Fruit fly (Drosophila melanogaster) whole organism, embryonic: ENCODE results near the gene CG31988.

Source experiments
- Adf1 ChIP-seq: fragments of 200-800 bp; sonication (Bioruptor generic); IDR thresholded peaks from 2 replicates; pipeline ENCODE4 v1.3.6; 2022; ENCODE audit warnings: missing biosample characterization, missing genetic modification characterization
- Atf6 ChIP-seq: fragments of 200-800 bp; sonication (Bioruptor generic); IDR thresholded peaks from 2 replicates; pipeline ENCODE4 v1.3.6; 2022; ENCODE audit warnings: missing biosample characterization, missing genetic modification characterization
- Bdp1 ChIP-seq: fragments of 200-800 bp; sonication (Bioruptor generic); optimal IDR thresholded peaks from 3 replicates; lab custom pipeline; 2016; ENCODE audit warnings: missing biosample characterization, missing genetic modification characterization
- CG10147 ChIP-seq: fragments of 200-800 bp; sonication (Bioruptor generic); optimal IDR thresholded peaks from 2 replicates; lab custom pipeline; 2019; ENCODE audit warnings: missing biosample characterization, mild to moderate bottlenecking, missing genetic modification characterization, moderate library complexity
- CG10654 ChIP-seq: fragments of 200-800 bp; sonication (Bioruptor generic); optimal IDR thresholded peaks from 2 replicates; lab custom pipeline; 2016; ENCODE audit warnings: missing biosample characterization, missing genetic modification characterization
- CG1233 ChIP-seq: fragments of 200-800 bp; sonication (Bioruptor generic); optimal IDR thresholded peaks from 4 replicates; lab custom pipeline; 2018; ENCODE audit warnings: missing biosample characterization, mild to moderate bottlenecking, missing genetic modification characterization
- CG12744 ChIP-seq: fragments of 200-800 bp; sonication (Bioruptor generic); optimal IDR thresholded peaks from 2 replicates; lab custom pipeline; 2016; ENCODE audit warnings: missing biosample characterization, missing genetic modification characterization
- CG1603 ChIP-seq: fragments of 200-800 bp; sonication (Bioruptor generic); optimal IDR thresholded peaks from 2 replicates; lab custom pipeline; 2019; ENCODE audit warnings: missing biosample characterization, mild to moderate bottlenecking, missing genetic modification characterization, moderate library complexity
- CG16779 ChIP-seq: fragments of 200-800 bp; sonication (Bioruptor generic); IDR thresholded peaks from 2 replicates; pipeline ENCODE4 v1.3.6; 2022; ENCODE audit warnings: missing biosample characterization, missing genetic modification characterization
- CG18619 ChIP-seq: fragments of 200-800 bp; sonication (Bioruptor generic); optimal IDR thresholded peaks from 3 replicates; lab custom pipeline; 2017; ENCODE audit warnings: missing biosample characterization, mild to moderate bottlenecking, missing genetic modification characterization
- CG30020 ChIP-seq: fragments of 200-800 bp; optimal IDR thresholded peaks from 2 replicates; lab custom pipeline; 2019; ENCODE audit warnings: missing biosample characterization, mild to moderate bottlenecking, missing genetic modification characterization, moderate library complexity
- CG33213 ChIP-seq: fragments of 200-800 bp; sonication (Bioruptor generic); optimal IDR thresholded peaks from 3 replicates; lab custom pipeline; 2016; ENCODE audit warnings: missing biosample characterization, missing genetic modification characterization
- CG34422 ChIP-seq: fragments of 200-800 bp; sonication (Bioruptor generic); IDR thresholded peaks from 3 replicates; pipeline ENCODE4 v1.3.6; 2022; ENCODE audit warnings: missing biosample characterization, missing genetic modification characterization
- CG4282 ChIP-seq: fragments of 200-800 bp; sonication (Bioruptor generic); optimal IDR thresholded peaks from 2 replicates; lab custom pipeline; 2016; ENCODE audit warnings: missing biosample characterization, missing genetic modification characterization
- CG4404 ChIP-seq: fragments of 200-800 bp; sonication (Bioruptor generic); IDR thresholded peaks from 2 replicates; pipeline ENCODE4 v1.3.6; 2022; ENCODE audit warnings: missing biosample characterization, missing genetic modification characterization
- CG4707 ChIP-seq: fragments of 200-800 bp; sonication (Bioruptor generic); optimal IDR thresholded peaks from 2 replicates; lab custom pipeline; 2018; ENCODE audit warnings: missing biosample characterization, mild to moderate bottlenecking, missing genetic modification characterization, moderate library complexity
- CG7271 ChIP-seq: fragments of 200-800 bp; sonication (Bioruptor generic); optimal IDR thresholded peaks from 2 replicates; lab custom pipeline; 2018; ENCODE audit warnings: missing biosample characterization, mild to moderate bottlenecking, missing genetic modification characterization, moderate library complexity
- CG7357 ChIP-seq: fragments of 200-800 bp; sonication (Bioruptor generic); IDR thresholded peaks from 3 replicates; pipeline ENCODE4 v1.3.6; 2022; ENCODE audit warnings: missing biosample characterization, missing genetic modification characterization
- CG7556 ChIP-seq: fragments of 200-800 bp; sonication (Bioruptor generic); optimal IDR thresholded peaks from 2 replicates; lab custom pipeline; 2017; ENCODE audit warnings: missing biosample characterization, mild to moderate bottlenecking, missing genetic modification characterization
- CG7786 ChIP-seq: fragments of 200-800 bp; sonication (Bioruptor generic); optimal IDR thresholded peaks from 2 replicates; lab custom pipeline; 2016; ENCODE audit warnings: missing biosample characterization, missing genetic modification characterization
- CG9437 ChIP-seq: fragments of 200-800 bp; sonication (Bioruptor generic); optimal IDR thresholded peaks from 2 replicates; lab custom pipeline; 2018; ENCODE audit warnings: missing biosample characterization, mild to moderate bottlenecking, missing genetic modification characterization
- CG9876 ChIP-seq: fragments of 200-800 bp; sonication (Bioruptor generic); optimal IDR thresholded peaks from 2 replicates; lab custom pipeline; 2016; ENCODE audit warnings: missing biosample characterization, missing genetic modification characterization
- Deaf1 ChIP-seq: fragments of 200-800 bp; optimal IDR thresholded peaks from 3 replicates; lab custom pipeline; 2019; ENCODE audit warnings: missing biosample characterization, mild to moderate bottlenecking, missing genetic modification characterization, moderate library complexity
- Dp ChIP-seq: fragments of 200-800 bp; sonication (Bioruptor generic); optimal IDR thresholded peaks from 2 replicates; lab custom pipeline; 2018; ENCODE audit warnings: missing biosample characterization, mild to moderate bottlenecking, missing genetic modification characterization, moderate library complexity
- E2f1 ChIP-seq: fragments of 200-800 bp; sonication (Bioruptor generic); IDR thresholded peaks from 2 replicates; pipeline ENCODE4 v1.3.6; 2022; ENCODE audit warnings: missing biosample characterization, missing genetic modification characterization
- H2.0 ChIP-seq: fragments of 200-800 bp; sonication (Bioruptor generic); IDR thresholded peaks from 2 replicates; pipeline ENCODE4 v1.3.6; 2022; ENCODE audit warnings: missing biosample characterization, missing genetic modification characterization
- Hr78 ChIP-seq, 2 experiments: fragments of 200-800 bp in 1 of 2; fragments of >200 bp in 1 of 2; sonication (Bioruptor generic) in 1 of 2; optimal IDR thresholded peaks; 2 replicates each; lab custom pipeline; 2017 to 2019; ENCODE audit warnings: missing biosample characterization in 2 of 2, missing genetic modification characterization in 2 of 2, mild to moderate bottlenecking in 1 of 2, moderate library complexity in 1 of 2
- Lhr ChIP-seq: fragments of 200-800 bp; sonication (Bioruptor generic); optimal IDR thresholded peaks from 3 replicates; lab custom pipeline; 2017; ENCODE audit warnings: mild to moderate bottlenecking, missing biosample characterization, missing genetic modification reagents, missing genetic modification characterization
- Optix ChIP-seq: fragments of 200-800 bp; sonication (Bioruptor generic); IDR thresholded peaks from 3 replicates; pipeline ENCODE4 v1.3.6; 2022; ENCODE audit warnings: missing biosample characterization, missing genetic modification characterization
- Sox100B ChIP-seq: fragments of 200-800 bp; sonication (Bioruptor generic); optimal IDR thresholded peaks from 3 replicates; lab custom pipeline; 2018; ENCODE audit warnings: missing biosample characterization, mild to moderate bottlenecking, missing genetic modification characterization
- YL-1 ChIP-seq: fragments of 200-800 bp; sonication (Bioruptor generic); optimal IDR thresholded peaks from 3 replicates; lab custom pipeline; 2017; ENCODE audit warnings: missing biosample characterization, mild to moderate bottlenecking, missing genetic modification characterization
- ab ChIP-seq: fragments of 200-800 bp; sonication (Bioruptor generic); optimal IDR thresholded peaks from 2 replicates; lab custom pipeline; 2016; ENCODE audit warnings: missing biosample characterization, missing genetic modification characterization
- ara ChIP-seq: fragments of 200-800 bp; sonication (Bioruptor generic); IDR thresholded peaks from 2 replicates; pipeline ENCODE4 v1.3.6; 2022; ENCODE audit warnings: missing biosample characterization, missing genetic modification characterization
- bsh ChIP-seq, 2 experiments: fragments of 200-800 bp; sonication (Bioruptor generic); optimal IDR thresholded peaks; 2 replicates each; lab custom pipeline; 2017 to 2018; ENCODE audit warnings: mild to moderate bottlenecking in 2 of 2, missing biosample characterization in 2 of 2, missing genetic modification characterization in 2 of 2, moderate library complexity in 1 of 2
- btn ChIP-seq: fragments of 200-800 bp; sonication (Bioruptor generic); optimal IDR thresholded peaks from 2 replicates; lab custom pipeline; 2016; ENCODE audit warnings: missing biosample characterization, missing genetic modification characterization
- cas ChIP-seq: fragments of 200-800 bp; sonication (Bioruptor generic); IDR thresholded peaks from 2 replicates; pipeline ENCODE4 v1.3.6; 2022; ENCODE audit warnings: missing biosample characterization, missing genetic modification characterization
- chinmo ChIP-seq: fragments of 200-800 bp; sonication (Bioruptor generic); IDR thresholded peaks from 4 replicates; pipeline ENCODE4 v1.3.6; 2022; ENCODE audit warnings: missing biosample characterization, missing genetic modification characterization; ENCODE audit not compliant: partially characterized antibody
- dimm ChIP-seq: fragments of 200-800 bp; sonication (Bioruptor generic); IDR thresholded peaks from 2 replicates; pipeline ENCODE4 v1.3.6; 2022; ENCODE audit warnings: missing biosample characterization, missing genetic modification characterization
- ftz-f1 ChIP-seq: fragments of 200-800 bp; sonication (Bioruptor generic); optimal IDR thresholded peaks from 2 replicates; lab custom pipeline; 2016; ENCODE audit warnings: missing biosample characterization, missing genetic modification characterization
- fu2 ChIP-seq: fragments of 200-800 bp; sonication (Bioruptor generic); optimal IDR thresholded peaks from 2 replicates; lab custom pipeline; 2016; ENCODE audit warnings: missing biosample characterization, missing genetic modification characterization
- gcm2 ChIP-seq: fragments of 200-800 bp; sonication (Bioruptor generic); optimal IDR thresholded peaks from 2 replicates; lab custom pipeline; 2016; ENCODE audit warnings: missing biosample characterization, missing genetic modification characterization
- gfzf ChIP-seq: fragments of 200-800 bp; sonication (Bioruptor generic); optimal IDR thresholded peaks from 2 replicates; lab custom pipeline; 2016; ENCODE audit warnings: missing biosample characterization, mild to moderate bottlenecking, missing genetic modification characterization, moderate library complexity
- h ChIP-seq: fragments of >200 bp; optimal IDR thresholded peaks from 2 replicates; lab custom pipeline; 2017
- kni ChIP-seq: fragments of 200-800 bp; sonication (Bioruptor generic); optimal IDR thresholded peaks from 3 replicates; lab custom pipeline; 2017; ENCODE audit warnings: mild to moderate bottlenecking, missing biosample characterization, missing genetic modification reagents, missing genetic modification characterization
- lbe ChIP-seq: fragments of 200-800 bp; sonication (Bioruptor generic); optimal IDR thresholded peaks from 2 replicates; lab custom pipeline; 2016; ENCODE audit warnings: missing biosample characterization, mild to moderate bottlenecking, missing genetic modification characterization
- lilli ChIP-seq: fragments of 200-800 bp; sonication (Bioruptor generic); optimal IDR thresholded peaks from 3 replicates; lab custom pipeline; 2016; ENCODE audit warnings: missing biosample characterization, missing genetic modification characterization
- nerfin-1 ChIP-seq: fragments of 200-800 bp; sonication (Bioruptor generic); optimal IDR thresholded peaks from 3 replicates; lab custom pipeline; 2019; ENCODE audit warnings: missing biosample characterization, mild to moderate bottlenecking, missing genetic modification characterization, moderate library complexity
- onecut ChIP-seq: fragments of 200-800 bp; sonication (Bioruptor generic); IDR thresholded peaks from 2 replicates; pipeline ENCODE4 v1.3.6; 2022; ENCODE audit warnings: missing biosample characterization, missing genetic modification characterization
- phol ChIP-seq: fragments of 200-800 bp; sonication (Bioruptor generic); optimal IDR thresholded peaks from 3 replicates; lab custom pipeline; 2018; ENCODE audit warnings: missing biosample characterization, mild to moderate bottlenecking, missing genetic modification characterization, moderate library complexity
- pros ChIP-seq: fragments of 200-800 bp; sonication (Bioruptor generic); optimal IDR thresholded peaks from 3 replicates; lab custom pipeline; 2019; ENCODE audit warnings: missing biosample characterization, mild to moderate bottlenecking, missing genetic modification characterization, moderate library complexity
- sens ChIP-seq: fragments of 200-800 bp; sonication (Bioruptor generic); peaks from one replicate; lab custom pipeline; 2016; ENCODE audit warnings: missing biosample characterization, missing genetic modification characterization
- trem ChIP-seq: fragments of 200-800 bp; optimal IDR thresholded peaks from 3 replicates; lab custom pipeline; 2019; ENCODE audit warnings: missing biosample characterization, mild to moderate bottlenecking, missing genetic modification characterization, moderate library complexity
- trh ChIP-seq: fragments of 200-800 bp; sonication (Bioruptor generic); optimal IDR thresholded peaks from 2 replicates; lab custom pipeline; 2016; ENCODE audit warnings: missing biosample characterization, missing genetic modification characterization

CG31988 gene

dm6 chr2L:21179615-21180031 is 23.0 kb downstream of the CG31988 start, which contains the start of the genes bur and Mcm10 (continued):
- TF ChIP-seq CG7556 (GFP tag; lab: Kevin White, UChicago) (no peak), h (lab: Kevin White, UChicago) (no peak), CG7271 (tag; lab: Kevin White, UChicago) (peak; percentile 16), CG10147 (no peak), trh (GFP tag; lab: Kevin White, UChicago) (no peak), CG12744 (GFP tag; lab: Kevin White, UChicago) (no peak), CG10654 (GFP tag; lab: Kevin White, UChicago) (no peak), CG9437 (GFP tag; lab: Kevin White, UChicago) (no peak), CG9876 (GFP tag; lab: Kevin White, UChicago) (no peak), chinmo (GFP tag; lab: Robert Waterston, UW) (0 out of 4 replicates have a peak, but pooled peaks have one; percentile 7), gcm2 (no peak), Lhr (GFP tag; lab: Kevin White, UChicago) (peak; percentile 62), CG30020 (tag; lab: Kevin White, UChicago) (peak; percentile 62), sens (no peak), kni (GFP tag; lab: Kevin White, UChicago) (no peak), ab (no peak), CG18619 (GFP tag; lab: Kevin White, UChicago) (no peak), lbe (no peak), CG4404 (GFP tag; lab: Robert Waterston, UW) (no peak), cas (GFP tag; lab: Robert Waterston, UW) (no peak), E2f1 (GFP tag; lab: Robert Waterston, UW) (peak; percentile 41; the same call in 1 of the 2 replicates), trem (tag; lab: Kevin White, UChicago) (peak; percentile 83), Atf6 (GFP tag; lab: Robert Waterston, UW) (no peak), Bdp1 (GFP tag; lab: Kevin White, UChicago) (no peak), CG7786 (GFP tag; lab: Kevin White, UChicago) (no peak), Adf1 (GFP tag; lab: Robert Waterston, UW) (no peak), CG33213 (GFP tag; lab: Kevin White, UChicago) (no peak), lilli (GFP tag; lab: Kevin White, UChicago) (no peak), CG4707 (GFP tag; lab: Kevin White, UChicago) (no peak), CG16779 (no peak), H2.0 (GFP tag; lab: Robert Waterston, UW) (no peak), CG1233 (no peak), bsh (GFP tag; optimal IDR thresholded peaks at IDR 0.05; lab: Kevin White, UChicago) (no peak), nerfin-1 (tag; lab: Kevin White, UChicago) (no peak), Deaf1 (no peak), fu2 (GFP tag; lab: Kevin White, UChicago) (no peak), onecut (GFP tag; lab: Robert Waterston, UW) (no peak), pros (GFP tag; lab: Kevin White, UChicago) (no peak), Dp (GFP tag; lab: Kevin White, UChicago) (peak; percentile 87), Hr78 (GFP tag; optimal IDR thresholded peaks at IDR 0.05; lab: Kevin White, UChicago) (no peak), CG4282 (no peak), CG1603 (tag; lab: Kevin White, UChicago) (no peak), CG34422 (no peak), phol (tag; lab: Kevin White, UChicago) (peak; percentile 45), ara (GFP tag; lab: Robert Waterston, UW) (no peak), ftz-f1 (GFP tag; lab: Kevin White, UChicago) (no peak), CG7357 (GFP tag; lab: Robert Waterston, UW) (no peak), gfzf (GFP tag; lab: Kevin White, UChicago) (peak; percentile 69), Optix (GFP tag; lab: Robert Waterston, UW) (no peak), dimm (GFP tag; lab: Robert Waterston, UW) (no peak), Sox100B (GFP tag; lab: Kevin White, UChicago) (no peak), YL-1 (GFP tag; lab: Kevin White, UChicago) (peak; percentile 26), btn (no peak)
